Worm (Caenorhabditis elegans) whole organism, L4 larva: Measurements from ENCODE around the gene myo-6.

Experiments used
- D1046.2 ChIP-seq: fragments of 200-800 bp; sonication (Bioruptor generic); IDR thresholded peaks from 2 replicates; pipeline ENCODE4 v1.3.6; 2022; ENCODE audit warnings: missing genetic modification characterization, missing compliant biosample characterization
- F37D6.2 ChIP-seq: sonication (generic microtip); optimal IDR thresholded peaks from 2 replicates; lab custom pipeline; 2016; ENCODE audit warnings: mild to moderate bottlenecking, missing genetic modification characterization, missing compliant biosample characterization
- F49E8.2 ChIP-seq: sonication (generic microtip); optimal IDR thresholded peaks from 2 replicates; lab custom pipeline; 2016; ENCODE audit warnings: missing compliant biosample characterization, mild to moderate bottlenecking, missing genetic modification characterization, borderline replicate concordance
- R02D3.7 ChIP-seq: fragments of 150-350 bp; sonication (generic microtip); optimal IDR thresholded peaks from 3 replicates; lab custom pipeline; 2014; ENCODE audit warnings: missing biosample characterization, missing genetic modification characterization
- T26A8.4 ChIP-seq: fragments of 200-800 bp; sonication (Bioruptor generic); IDR thresholded peaks from 2 replicates; pipeline ENCODE4 v1.3.6; 2022; ENCODE audit warnings: missing genetic modification characterization, missing compliant biosample characterization
- Y105C5A.15 ChIP-seq: fragments of 200-800 bp; sonication (Bioruptor generic); IDR thresholded peaks from 2 replicates; pipeline ENCODE4 v1.3.6; 2022; ENCODE audit warnings: missing genetic modification characterization, missing compliant biosample characterization
- ZK337.2 ChIP-seq: fragments of 200-800 bp; sonication (Bioruptor generic); IDR thresholded peaks from 2 replicates; pipeline ENCODE4 v1.3.6; 2022; ENCODE audit warnings: missing genetic modification reagents, missing genetic modification characterization, missing compliant biosample characterization
- ceh-44 ChIP-seq: fragments of 200-800 bp; sonication (Bioruptor generic); IDR thresholded peaks from 2 replicates; pipeline ENCODE4 v1.3.6; 2022; ENCODE audit warnings: missing genetic modification reagents, missing genetic modification characterization, missing compliant biosample characterization
- ceh-62 ChIP-seq: sonication (generic microtip); optimal IDR thresholded peaks from 2 replicates; lab custom pipeline; 2017; ENCODE audit warnings: missing biosample characterization, missing genetic modification characterization
- cey-2 ChIP-seq: sonication (generic microtip); optimal IDR thresholded peaks from 3 replicates; lab custom pipeline; 2017; ENCODE audit warnings: missing genetic modification characterization, mild to moderate bottlenecking, missing compliant biosample characterization, antibody characterized with exemption, borderline replicate concordance; ENCODE audit not compliant: insufficient read depth
- daf-16 ChIP-seq, 3 experiments: sonication (generic microtip); optimal IDR thresholded peaks; 2 replicates each; lab custom pipeline; 2016 to 2017; ENCODE audit warnings: missing genetic modification characterization in 3 of 3, missing genetic modification reagents in 3 of 3, mild to moderate bottlenecking in 2 of 3, missing compliant biosample characterization in 2 of 3, missing biosample characterization in 1 of 3, moderate library complexity in 1 of 3
- dmd-8 ChIP-seq: fragments of 200-800 bp; sonication (Bioruptor generic); IDR thresholded peaks from 2 replicates; pipeline ENCODE4 v1.3.6; 2022; ENCODE audit warnings: missing genetic modification characterization, missing compliant biosample characterization
- dpl-1 ChIP-seq: fragments of 150-350 bp; optimal IDR thresholded peaks from 2 replicates; lab custom pipeline; 2014; ENCODE audit warnings: missing biosample characterization, missing genetic modification reagents, missing genetic modification characterization
- hif-1 ChIP-seq, 2 experiments: sonication (generic microtip); optimal IDR thresholded peaks; 2 replicates each; lab custom pipeline; 2016 to 2017; ENCODE audit warnings: missing compliant biosample characterization in 2 of 2, missing genetic modification characterization in 2 of 2, missing genetic modification reagents in 2 of 2, missing genotype in 2 of 2, mild to moderate bottlenecking in 1 of 2
- hlh-11 ChIP-seq: fragments of 200-800 bp; sonication (Bioruptor generic); optimal IDR thresholded peaks from 2 replicates; lab custom pipeline; 2018; ENCODE audit warnings: mild to moderate bottlenecking, missing genetic modification characterization, missing compliant biosample characterization
- hlh-30 ChIP-seq: sonication (generic microtip); optimal IDR thresholded peaks from 2 replicates; lab custom pipeline; 2017; ENCODE audit warnings: antibody characterized with exemption, mild to moderate bottlenecking, missing genetic modification characterization, missing compliant biosample characterization; ENCODE audit not compliant: insufficient read depth
- hmg-1.1 ChIP-seq: fragments of 200-800 bp; sonication (Bioruptor generic); IDR thresholded peaks from 2 replicates; pipeline ENCODE4 v1.3.6; 2022; ENCODE audit warnings: missing genetic modification reagents, missing genetic modification characterization, missing compliant biosample characterization
- lin-1 ChIP-seq: fragments of 200-800 bp; sonication (Bioruptor generic); IDR thresholded peaks from 2 replicates; pipeline ENCODE4 v1.3.6; 2022; ENCODE audit warnings: missing genetic modification reagents, missing genetic modification characterization, missing compliant biosample characterization
- lin-13 ChIP-seq: fragments of 150-350 bp; optimal IDR thresholded peaks from 2 replicates; lab custom pipeline; 2014; ENCODE audit warnings: missing biosample characterization, missing genetic modification reagents, missing genetic modification characterization
- lin-38 ChIP-seq: fragments of 200-800 bp; sonication (Bioruptor generic); IDR thresholded peaks from 2 replicates; pipeline ENCODE4 v1.3.6; 2022; ENCODE audit warnings: missing genetic modification reagents, missing genetic modification characterization, missing compliant biosample characterization
- lin-39 ChIP-seq: fragments of 150-350 bp; optimal IDR thresholded peaks from 2 replicates; lab custom pipeline; 2014; ENCODE audit warnings: missing biosample characterization, missing genetic modification reagents, missing genetic modification characterization
- madf-9 ChIP-seq: fragments of 200-800 bp; sonication (Bioruptor generic); conservative IDR thresholded peaks from 2 replicates; pipeline ENCODE4 v1.3.6; 2022; ENCODE audit warnings: missing genetic modification reagents, missing genetic modification characterization, missing compliant biosample characterization
- mdl-1 ChIP-seq, 2 experiments: fragments of 150-350 bp in 1 of 2; sonication (generic microtip) in 1 of 2; optimal IDR thresholded peaks; 2 replicates each; lab custom pipeline; 2014 to 2017; ENCODE audit warnings: missing biosample characterization in 2 of 2, missing genetic modification characterization in 2 of 2
- mep-1 ChIP-seq: fragments of 150-350 bp; sonication (generic microtip); optimal IDR thresholded peaks from 3 replicates; lab custom pipeline; 2014; ENCODE audit warnings: missing biosample characterization, missing genetic modification characterization
- mxl-2 ChIP-seq: fragments of 200-800 bp; sonication (Bioruptor generic); conservative IDR thresholded peaks from 2 replicates; pipeline ENCODE4 v1.3.6; 2022; ENCODE audit warnings: missing genetic modification reagents, missing genetic modification characterization, missing compliant biosample characterization
- mxl-3 ChIP-seq: fragments of 200-800 bp; sonication (Bioruptor generic); optimal IDR thresholded peaks from 2 replicates; lab custom pipeline; 2018; ENCODE audit warnings: mild to moderate bottlenecking, missing genetic modification characterization, missing compliant biosample characterization
- nhr-102 ChIP-seq: sonication (generic microtip); optimal IDR thresholded peaks from 2 replicates; lab custom pipeline; 2016; ENCODE audit warnings: mild to moderate bottlenecking, missing genetic modification characterization, moderate library complexity, missing compliant biosample characterization
- nhr-11 ChIP-seq: fragments of 150-350 bp; optimal IDR thresholded peaks from 2 replicates; lab custom pipeline; 2014; ENCODE audit warnings: missing biosample characterization, missing genetic modification characterization
- nhr-111 ChIP-seq: fragments of 200-800 bp; sonication (Bioruptor generic); optimal IDR thresholded peaks from 2 replicates; lab custom pipeline; 2018; ENCODE audit warnings: mild to moderate bottlenecking, missing genetic modification characterization, missing compliant biosample characterization
- nhr-25 ChIP-seq: sonication (generic microtip); optimal IDR thresholded peaks from 2 replicates; lab custom pipeline; 2017; ENCODE audit warnings: missing genetic modification characterization, mild to moderate bottlenecking, missing compliant biosample characterization, antibody characterized with exemption, moderate library complexity, borderline replicate concordance; ENCODE audit not compliant: insufficient read depth
- nhr-28 ChIP-seq: fragments of 150-350 bp; optimal IDR thresholded peaks from 2 replicates; lab custom pipeline; 2014; ENCODE audit warnings: missing biosample characterization, missing genetic modification characterization
- nhr-41 ChIP-seq: fragments of 200-800 bp; sonication (Bioruptor generic); IDR thresholded peaks from 2 replicates; pipeline ENCODE4 v1.3.6; 2022; ENCODE audit warnings: missing genetic modification reagents, missing genetic modification characterization, missing compliant biosample characterization
- nhr-48 ChIP-seq: sonication (generic microtip); optimal IDR thresholded peaks from 2 replicates; lab custom pipeline; 2016; ENCODE audit warnings: mild to moderate bottlenecking, missing genetic modification characterization, missing compliant biosample characterization
- nhr-76 ChIP-seq: fragments of 150-350 bp; optimal IDR thresholded peaks from 2 replicates; lab custom pipeline; 2014; ENCODE audit warnings: missing biosample characterization, missing genetic modification characterization
- pha-4 ChIP-seq, 2 experiments: fragments of 150-350 bp in 1 of 2; fragments of 200-800 bp in 1 of 2; sonication (Bioruptor generic) in 1 of 2; IDR thresholded peaks in 1 of 2; optimal IDR thresholded peaks in 1 of 2; 2 replicates each; pipeline versions ENCODE4 v1.3.6 to Lab custom; 2014 to 2022; ENCODE audit warnings: missing genetic modification characterization in 2 of 2, missing genetic modification reagents in 2 of 2, missing biosample characterization in 1 of 2, missing compliant biosample characterization in 1 of 2
- php-3 ChIP-seq: fragments of 200-800 bp; sonication (Bioruptor generic); IDR thresholded peaks from 2 replicates; pipeline ENCODE4 v1.3.6; 2022; ENCODE audit warnings: missing genetic modification reagents, missing genetic modification characterization, missing compliant biosample characterization
- rbr-2 ChIP-seq: sonication (generic microtip); optimal IDR thresholded peaks from 2 replicates; lab custom pipeline; 2016; ENCODE audit warnings: missing genotype, missing genetic modification characterization, missing compliant biosample characterization
- sdz-12 ChIP-seq: fragments of 200-800 bp; sonication (Bioruptor generic); optimal IDR thresholded peaks from 2 replicates; lab custom pipeline; 2018; ENCODE audit warnings: mild to moderate bottlenecking, missing genetic modification characterization, missing compliant biosample characterization
- set-16 ChIP-seq: fragments of 200-800 bp; sonication (Bioruptor generic); IDR thresholded peaks from 2 replicates; pipeline ENCODE4 v1.3.6; 2022; ENCODE audit warnings: missing genetic modification reagents, missing genetic modification characterization, missing compliant biosample characterization
- skn-1 ChIP-seq: fragments of 150-350 bp; optimal IDR thresholded peaks from 2 replicates; lab custom pipeline; 2014; ENCODE audit warnings: missing biosample characterization, missing genetic modification characterization
- spr-1 ChIP-seq: sonication (generic microtip); optimal IDR thresholded peaks from 2 replicates; lab custom pipeline; 2016; ENCODE audit warnings: mild to moderate bottlenecking, missing genetic modification characterization, missing compliant biosample characterization
- tag-97 ChIP-seq: fragments of 200-800 bp; sonication (Bioruptor generic); IDR thresholded peaks from 2 replicates; pipeline ENCODE4 v1.3.6; 2022; ENCODE audit warnings: missing genetic modification characterization, missing compliant biosample characterization
- unc-39 ChIP-seq: sonication (generic microtip); optimal IDR thresholded peaks from 2 replicates; lab custom pipeline; 2017; ENCODE audit warnings: missing biosample characterization, missing genetic modification characterization
- zag-1 ChIP-seq: fragments of 150-350 bp; optimal IDR thresholded peaks from 2 replicates; lab custom pipeline; 2014; ENCODE audit warnings: missing biosample characterization, missing genetic modification characterization
- zfp-2 ChIP-seq: sonication (generic microtip); optimal IDR thresholded peaks from 2 replicates; lab custom pipeline; 2016; ENCODE audit warnings: mild to moderate bottlenecking, missing genetic modification characterization, missing compliant biosample characterization
- ztf-11 ChIP-seq: fragments of 150-350 bp; optimal IDR thresholded peaks from 2 replicates; lab custom pipeline; 2014; ENCODE audit warnings: missing biosample characterization, missing genetic modification characterization
- ztf-7 ChIP-seq: fragments of 150-350 bp; optimal IDR thresholded peaks from 2 replicates; lab custom pipeline; 2014; ENCODE audit warnings: missing biosample characterization, missing genetic modification characterization

Gene myo-6

ce11 chrIII:13462965-13463783 lies 53.6 kb downstream of the myo-6 start, which contains the start of gene ant-1.1 (continued):
- TF ChIP-seq daf-16 (GFP tag; optimal IDR thresholded peaks at IDR 0.05; lab: Kevin White, UChicago) (peak; percentile 35 to 52), daf-16 (tag; optimal IDR thresholded peaks at IDR 0.05; lab: Kevin White, UChicago) (peak; percentile 59), spr-1 (tag; lab: Kevin White, UChicago) (peak; percentile 76), skn-1 (no peak), dmd-8 (GFP tag; lab: Robert Waterston, UW) (no peak), nhr-25 (tag; lab: Kevin White, UChicago) (peak; percentile 82), ceh-44 (GFP tag; lab: Robert Waterston, UW) (peak; percentile 47; the same call in 1 of the 2 replicates), zag-1 (tag; lab: Kevin White, UChicago) (no peak), madf-9 (GFP tag; lab: Robert Waterston, UW) (peak; percentile 85), zfp-2 (tag; lab: Kevin White, UChicago) (peak; percentile 98), hmg-1.1 (GFP tag; lab: Robert Waterston, UW) (peak; percentile 92), lin-13 (peak; percentile 91), D1046.2 (peak; percentile 77; the same call in 1 of the 2 replicates), mep-1 (peak; percentile 94), F37D6.2 (tag; lab: Kevin White, UChicago) (peak; percentile 85), lin-39 (no peak), nhr-111 (GFP tag; lab: Kevin White, UChicago) (no peak), lin-1 (GFP tag; lab: Robert Waterston, UW) (peak; percentile 45; the same call in 1 of the 2 replicates), mdl-1 (tag; optimal IDR thresholded peaks at IDR 0.05; lab: Kevin White, UChicago) (peak; percentile 4 to 50), pha-4 (GFP tag; IDR thresholded peaks at IDR 0.05; lab: Robert Waterston, UW) (peak; percentile 83), pha-4 (tag; optimal IDR thresholded peaks at IDR 0.05; lab: Kevin White, UChicago) (no peak), T26A8.4 (GFP tag; lab: Robert Waterston, UW) (peak; percentile 94), ztf-7 (peak; percentile 6), tag-97 (GFP tag; lab: Robert Waterston, UW) (no peak), lin-38 (peak; percentile 89), Y105C5A.15 (no peak), nhr-76 (tag; lab: Kevin White, UChicago) (no peak), mxl-2 (GFP tag; lab: Robert Waterston, UW) (no peak), nhr-11 (tag; lab: Kevin White, UChicago) (peak; percentile 89), ztf-11 (tag; lab: Kevin White, UChicago) (no peak), php-3 (0 out of 2 replicates have a peak, but pooled peaks have one; percentile 36), ZK337.2 (GFP tag; lab: Robert Waterston, UW) (peak; percentile 76), R02D3.7 (tag; lab: Kevin White, UChicago) (no peak), hlh-30 (tag; lab: Kevin White, UChicago) (peak; percentile 91), hif-1 (tag; optimal IDR thresholded peaks at IDR 0.05; lab: Kevin White, UChicago) (peak in 1 of 2 experiments; percentile 90), unc-39 (no peak), nhr-28 (tag; lab: Kevin White, UChicago) (peak; percentile 52), nhr-48 (tag; lab: Kevin White, UChicago) (peak; percentile 63), ceh-62 (tag; lab: Kevin White, UChicago) (no peak), sdz-12 (GFP tag; lab: Kevin White, UChicago) (no peak), F49E8.2 (no peak), mxl-3 (GFP tag; lab: Kevin White, UChicago) (peak; percentile 70), nhr-41 (GFP tag; lab: Robert Waterston, UW) (no peak; the same call in 1 of the 2 replicates), dpl-1 (GFP tag; lab: Kevin White, UChicago) (peak; percentile 98), nhr-102 (tag; lab: Kevin White, UChicago) (peak; percentile 84), hlh-11 (peak; percentile 94), rbr-2 (tag; lab: Kevin White, UChicago) (peak; percentile 92), set-16 (peak; percentile 95), cey-2 (tag; lab: Kevin White, UChicago) (no peak)
